Fruit fly (Drosophila melanogaster) whole organism, embryonic: Measurements from ENCODE around the gene CG12096.

Experiments used
- CG17829 ChIP-seq: fragments of 200-800 bp; optimal IDR thresholded peaks from 2 replicates; lab custom pipeline; 2019; ENCODE audit warnings: missing biosample characterization, mild to moderate bottlenecking, missing genetic modification characterization, moderate library complexity
- CG3163 ChIP-seq: fragments of 200-800 bp; sonication (Bioruptor generic); optimal IDR thresholded peaks from 3 replicates; lab custom pipeline; 2016; ENCODE audit warnings: missing biosample characterization, missing genetic modification characterization
- Dad ChIP-seq: fragments of 200-800 bp; sonication (Bioruptor generic); optimal IDR thresholded peaks from 3 replicates; lab custom pipeline; 2016; ENCODE audit warnings: missing biosample characterization, missing genetic modification characterization
- pum ChIP-seq: fragments of 200-800 bp; sonication (Bioruptor generic); optimal IDR thresholded peaks from 2 replicates; lab custom pipeline; 2016; ENCODE audit warnings: missing biosample characterization, missing genetic modification characterization

dm6 chrX:13134811-13135210 lies 24.6 kb upstream of the CG12096 start:
- TF ChIP-seq CG17829 (tag; lab: Kevin White, UChicago) (no peak), CG3163 (no peak), pum (no peak), Dad (GFP tag; lab: Kevin White, UChicago) (no peak)
